Worm (Caenorhabditis elegans): ENCODE measurements around the gene F55C12.4.

ce11 chrII:5844694-5845129, 13.5 kb downstream of the F55C12.4 start:
- TF ChIP-seq elt-1 (tag; optimal IDR thresholded peaks at IDR 0.05; ENCODE audit: borderline replicate concordance, insufficient read depth) (peak; percentile 57), nhr-237 (tag; optimal IDR thresholded peaks at IDR 0.05) (peak; percentile 98), drap-1 (GFP tag; optimal IDR thresholded peaks at IDR 0.05) (peak; percentile 92), unc-120 (tag; optimal IDR thresholded peaks at IDR 0.05; ENCODE audit: poor library complexity, severe bottlenecking) (peak; percentile 92), unc-62 (GFP tag; optimal IDR thresholded peaks at IDR 0.05) (peak; percentile 90), ztf-11 (tag; optimal IDR thresholded peaks at IDR 0.05) (peak; percentile 80), mep-1 (tag; optimal IDR thresholded peaks at IDR 0.05) (peak; percentile 99), unc-39 (tag; optimal IDR thresholded peaks at IDR 0.05) (peak; percentile 74), mls-2 (tag; optimal IDR thresholded peaks at IDR 0.05) (peak; percentile 95), ham-2 (GFP tag; optimal IDR thresholded peaks at IDR 0.05) (peak; percentile 89), pha-4 (tag; optimal IDR thresholded peaks at IDR 0.05) (peak; percentile 97)
